Worm (Caenorhabditis elegans): Measurements from ENCODE around the gene grl-29.

- TF ChIP-seq mec-3 (tag; optimal IDR thresholded peaks at IDR 0.05; ENCODE audit: borderline replicate concordance) (no peak), dmd-4 (tag; optimal IDR thresholded peaks at IDR 0.05; ENCODE audit: borderline replicate concordance) (no peak), ceh-9 (tag; optimal IDR thresholded peaks at IDR 0.05) (no peak), pqm-1 (tag; optimal IDR thresholded peaks at IDR 0.05) (no peak), ama-1 (optimal IDR thresholded peaks at IDR 0.05) (no peak), eyg-1 (tag; optimal IDR thresholded peaks at IDR 0.05) (no peak), unc-42 (tag; optimal IDR thresholded peaks at IDR 0.05) (no peak), hlh-30 (tag; optimal IDR thresholded peaks at IDR 0.05; ENCODE audit: insufficient read depth) (no peak), elt-2 (tag; optimal IDR thresholded peaks at IDR 0.05) (no peak), che-1 (tag; optimal IDR thresholded peaks at IDR 0.05) (no peak), F13H6.1 (tag; optimal IDR thresholded peaks at IDR 0.05) (no peak), ceh-19 (GFP tag; optimal IDR thresholded peaks at IDR 0.05) (no peak)
These were observed 5.5 kb downstream of the grl-29 start, which contains the start of gene sri-21 for ce11 chrV:3549553-3549952.

Data from whole organism, late embryonic.